Worm (Caenorhabditis elegans) whole organism, young adult: ENCODE measurements around the gene hot-9.
"Not testable (repeated sequence)": the region's sequence is repeated elsewhere in the genome, so short reads cannot be mapped to it uniquely, and the experiment has no call there.

Experiments
- F23B12.7 ChIP-seq: sonication (generic microtip); optimal IDR thresholded peaks from 2 replicates; lab custom pipeline; 2017; ENCODE audit warnings: missing genetic modification characterization, mild to moderate bottlenecking, missing compliant biosample characterization, antibody characterized with exemption, moderate library complexity; ENCODE audit not compliant: insufficient read depth
- egl-18 ChIP-seq: fragments of 200-800 bp; sonication (Bioruptor generic); IDR thresholded peaks from 2 replicates; pipeline ENCODE4 v1.3.6; 2022; ENCODE audit warnings: missing genetic modification reagents, missing genetic modification characterization, missing compliant biosample characterization
- hmg-1.2 ChIP-seq: fragments of 200-800 bp; sonication (Bioruptor generic); IDR thresholded peaks from 2 replicates; pipeline ENCODE4 v1.3.6; 2022; ENCODE audit warnings: missing genetic modification reagents, missing genetic modification characterization, missing compliant biosample characterization
- pbrm-1 ChIP-seq: fragments of 200-800 bp; sonication (Bioruptor generic); IDR thresholded peaks from 2 replicates; pipeline ENCODE4 v1.3.6; 2022; ENCODE audit warnings: missing genetic modification reagents, missing genetic modification characterization, missing compliant biosample characterization
- sea-2 ChIP-seq: fragments of 200-800 bp; sonication (Bioruptor generic); IDR thresholded peaks from 2 replicates; pipeline ENCODE4 v1.3.6; 2022; ENCODE audit warnings: missing genetic modification characterization, missing compliant biosample characterization
- snpc-4 ChIP-seq, 5 experiments: fragments of 150-350 bp in 1 of 5; sonication (generic microtip) in 4 of 5; optimal IDR thresholded peaks; 2 replicates each; lab custom pipeline; 2014 to 2018; ENCODE audit warnings: missing genetic modification characterization in 5 of 5, missing biosample characterization in 3 of 5, antibody characterized with exemption in 2 of 5, mild to moderate bottlenecking in 2 of 5, missing compliant biosample characterization in 2 of 5, missing genotype in 2 of 5, moderate library complexity in 2 of 5, missing genetic modification reagents in 1 of 5
- somi-1 ChIP-seq: fragments of 200-800 bp; sonication (Bioruptor generic); optimal IDR thresholded peaks from 2 replicates; lab custom pipeline; 2018; ENCODE audit warnings: mild to moderate bottlenecking, missing genetic modification characterization, missing compliant biosample characterization

ce11 chrIV:5089795-5090528 is 44.7 kb upstream of the hot-9 start:
- TF ChIP-seq pbrm-1 (GFP tag; lab: Robert Waterston, UW); egl-18; somi-1; F23B12.7 (tag; lab: Kevin White, UChicago); sea-2 (GFP tag; lab: Robert Waterston, UW): not testable (repeated sequence)
- TF ChIP-seq snpc-4 (GFP tag; optimal IDR thresholded peaks at IDR 0.05; lab: Kevin White, UChicago) (peak; percentile 30), snpc-4 (tag; optimal IDR thresholded peaks at IDR 0.05; lab: Kevin White, UChicago) (peak in 3 of 4 experiments; percentile 14 to 85 (median 81)), hmg-1.2 (GFP tag; lab: Robert Waterston, UW) (peak; percentile 28; the same call in 1 of the 2 replicates)
